Fruit fly (Drosophila melanogaster): ENCODE data around the gene Obp99c.
A peak's percentile ranks its signal among the peaks of the same experiment; 100 is the strongest.

Obp99c gene

dm6 chr3R:29689211-29689610 lies at the start of gene Obp99c:
Gene Obp99c, minus strand, starts transcription at chr3R:29689311.
- TF ChIP-seq Mnt (GFP tag; optimal IDR thresholded peaks at IDR 0.05): no peak
- no peak for TF ChIP-seq CG1620 (GFP tag; optimal IDR thresholded peaks at IDR 0.05)
- TF ChIP-seq tj (GFP tag; optimal IDR thresholded peaks at IDR 0.05): no peak
- TF ChIP-seq cic (GFP tag; optimal IDR thresholded peaks at IDR 0.05): no peak
- no peak for TF ChIP-seq CG5204 (GFP tag; optimal IDR thresholded peaks at IDR 0.05)

dm6 chr3R:29737891-29738290 lies 48.8 kb upstream of the Obp99c start, which contains the start of gene Gnpnat:
Gene Gnpnat, plus strand, starts transcription at chr3R:29738275.
- TF ChIP-seq CG1620 (GFP tag; optimal IDR thresholded peaks at IDR 0.05): no peak
- TF ChIP-seq CG33017 (tag; optimal IDR thresholded peaks at IDR 0.05): peak; percentile 73
- peak; percentile 54 for TF ChIP-seq CG7045 (GFP tag; optimal IDR thresholded peaks at IDR 0.05)
- TF ChIP-seq bab1 (GFP tag; optimal IDR thresholded peaks at IDR 0.05): peak; percentile 37
- TF ChIP-seq pad (GFP tag; optimal IDR thresholded peaks at IDR 0.05): peak; percentile 15
- peak; percentile 61 for TF ChIP-seq CG11617 (GFP tag; optimal IDR thresholded peaks at IDR 0.05)
- no peak for TF ChIP-seq CG5204 (GFP tag; optimal IDR thresholded peaks at IDR 0.05)
- TF ChIP-seq CG14711 (tag; optimal IDR thresholded peaks at IDR 0.05): peak; percentile 54
- TF ChIP-seq tj (GFP tag; optimal IDR thresholded peaks at IDR 0.05): no peak
- TF ChIP-seq Mnt (GFP tag; optimal IDR thresholded peaks at IDR 0.05): peak; percentile 33
- peak; percentile 59 for TF ChIP-seq CG12768 (GFP tag; optimal IDR thresholded peaks at IDR 0.05)
- TF ChIP-seq ovo (GFP tag; optimal IDR thresholded peaks at IDR 0.05): no peak
- TF ChIP-seq toe (GFP tag; optimal IDR thresholded peaks at IDR 0.05): no peak
- peak; percentile 71 for TF ChIP-seq CG7101 (tag; optimal IDR thresholded peaks at IDR 0.05)

- TF ChIP-seq pad (GFP tag; optimal IDR thresholded peaks at IDR 0.05) (peak; percentile 92), toe (GFP tag; optimal IDR thresholded peaks at IDR 0.05) (peak; percentile 100), CG33017 (tag; optimal IDR thresholded peaks at IDR 0.05) (peak; percentile 98), CG5204 (GFP tag; optimal IDR thresholded peaks at IDR 0.05) (peak; percentile 98), CG11617 (GFP tag; optimal IDR thresholded peaks at IDR 0.05) (peak; percentile 96), CG1620 (GFP tag; optimal IDR thresholded peaks at IDR 0.05) (peak; percentile 99), kay (GFP tag; ENCODE audit: borderline replicate concordance) (no peak), CG14711 (tag; optimal IDR thresholded peaks at IDR 0.05) (peak; percentile 95), Hr96 (GFP tag; optimal IDR thresholded peaks at IDR 0.05) (peak; percentile 100), bab1 (GFP tag; optimal IDR thresholded peaks at IDR 0.05) (peak; percentile 98), Crg-1 (GFP tag; optimal IDR thresholded peaks at IDR 0.05) (peak; percentile 98), cic (GFP tag; optimal IDR thresholded peaks at IDR 0.05) (peak; percentile 92), Clk (GFP tag; optimal IDR thresholded peaks at IDR 0.05) (peak; percentile 97), ovo (GFP tag; optimal IDR thresholded peaks at IDR 0.05) (peak; percentile 90), CG7101 (tag; optimal IDR thresholded peaks at IDR 0.05) (peak; percentile 99), cnc (optimal IDR thresholded peaks at IDR 0.05) (no peak), tj (GFP tag; optimal IDR thresholded peaks at IDR 0.05) (peak; percentile 83), CG12768 (GFP tag; optimal IDR thresholded peaks at IDR 0.05) (peak; percentile 99), CG7045 (GFP tag; optimal IDR thresholded peaks at IDR 0.05) (peak; percentile 99), Mnt (GFP tag; optimal IDR thresholded peaks at IDR 0.05) (peak; percentile 96)
Measured at dm6 chr3R:29736678-29737093, 47.6 kb upstream of the Obp99c start, which contains the start of the genes CG7601 and CIA30. Gene CG7601, minus strand, starts transcription at chr3R:29736745. Gene CIA30, plus strand, starts transcription at chr3R:29736965.

dm6 chr3R:29726277-29726676 lies 37.2 kb upstream of the Obp99c start:
- TF ChIP-seq ovo (GFP tag; optimal IDR thresholded peaks at IDR 0.05) (no peak), tj (GFP tag; optimal IDR thresholded peaks at IDR 0.05) (no peak), toe (GFP tag; optimal IDR thresholded peaks at IDR 0.05) (no peak), pad (GFP tag; optimal IDR thresholded peaks at IDR 0.05) (no peak)

dm6 chr3R:29725577-29726240 lies 36.6 kb upstream of the Obp99c start, which contains the start of gene Kul:
Gene Kul, plus strand, starts transcription at chr3R:29725830.
- no peak for TF ChIP-seq CG33017 (tag; optimal IDR thresholded peaks at IDR 0.05)
- TF ChIP-seq CG14711 (tag; optimal IDR thresholded peaks at IDR 0.05): no peak
- TF ChIP-seq CG7101 (tag; optimal IDR thresholded peaks at IDR 0.05): peak; percentile 18
- peak; percentile 22 for TF ChIP-seq CG1620 (GFP tag; optimal IDR thresholded peaks at IDR 0.05)
- peak; percentile 38 for TF ChIP-seq CG11617 (GFP tag; optimal IDR thresholded peaks at IDR 0.05)
- TF ChIP-seq Mnt (GFP tag; optimal IDR thresholded peaks at IDR 0.05): peak; percentile 22
- peak; percentile 28 for TF ChIP-seq tj (GFP tag; optimal IDR thresholded peaks at IDR 0.05)
- peak; percentile 66 for TF ChIP-seq toe (GFP tag; optimal IDR thresholded peaks at IDR 0.05)
- TF ChIP-seq Hr96 (GFP tag; optimal IDR thresholded peaks at IDR 0.05): peak; percentile 75
- TF ChIP-seq Crg-1 (GFP tag; optimal IDR thresholded peaks at IDR 0.05): no peak
- TF ChIP-seq CG12768 (GFP tag; optimal IDR thresholded peaks at IDR 0.05): peak; percentile 77
- TF ChIP-seq ovo (GFP tag; optimal IDR thresholded peaks at IDR 0.05): peak; percentile 37
- TF ChIP-seq cic (GFP tag; optimal IDR thresholded peaks at IDR 0.05): no peak
- peak; percentile 42 for TF ChIP-seq bab1 (GFP tag; optimal IDR thresholded peaks at IDR 0.05)
- TF ChIP-seq pad (GFP tag; optimal IDR thresholded peaks at IDR 0.05): no peak
- TF ChIP-seq kay (GFP tag; ENCODE audit: borderline replicate concordance): no peak

dm6 chr3R:29724745-29725144 lies 35.6 kb upstream of the Obp99c start, which contains the start of the genes Naa40 and CG18731:
Gene Naa40, minus strand, starts transcription at chr3R:29724950.
Gene CG18731, plus strand, starts transcription at chr3R:29725027.
- TF ChIP-seq tj (GFP tag; optimal IDR thresholded peaks at IDR 0.05): peak; percentile 65
- no peak for TF ChIP-seq Hr96 (GFP tag; optimal IDR thresholded peaks at IDR 0.05)

Data from whole organism, adult.